Fruit fly (Drosophila melanogaster) whole organism, pupa: ENCODE measurements around the gene Muc68Ca.

ENCODE experiments used
- CG10348 ChIP-seq: fragments of 200-800 bp; sonication (Bioruptor generic); IDR thresholded peaks from 2 replicates; pipeline ENCODE4 v1.3.6; 2022; ENCODE audit warnings: missing biosample characterization, missing genetic modification characterization
- CG12605 ChIP-seq: fragments of 200-800 bp; sonication (Bioruptor generic); IDR thresholded peaks from 2 replicates; pipeline ENCODE4 v1.3.6; 2022; ENCODE audit warnings: missing biosample characterization, missing genetic modification characterization
- CG13204 ChIP-seq: fragments of 200-800 bp; sonication (Bioruptor generic); optimal IDR thresholded peaks from 2 replicates; lab custom pipeline; 2018; ENCODE audit warnings: missing biosample characterization, mild to moderate bottlenecking, missing genetic modification characterization, moderate library complexity
- CG14655 ChIP-seq: fragments of 200-800 bp; sonication (Bioruptor generic); optimal IDR thresholded peaks from 3 replicates; lab custom pipeline; 2017; ENCODE audit warnings: mild to moderate bottlenecking, missing biosample characterization, missing genetic modification reagents, missing genetic modification characterization
- CG15710 ChIP-seq: fragments of 200-800 bp; sonication (Bioruptor generic); optimal IDR thresholded peaks from 2 replicates; lab custom pipeline; 2018; ENCODE audit warnings: missing biosample characterization, mild to moderate bottlenecking, missing genetic modification characterization, moderate library complexity
- CG17806 ChIP-seq: fragments of 200-800 bp; sonication (Bioruptor generic); optimal IDR thresholded peaks from 2 replicates; lab custom pipeline; 2018; ENCODE audit warnings: missing biosample characterization, mild to moderate bottlenecking, missing genetic modification characterization, moderate library complexity
- CG32121 ChIP-seq: fragments of 200-800 bp; sonication (Bioruptor generic); IDR thresholded peaks from 2 replicates; pipeline ENCODE4 v1.3.6; 2022; ENCODE audit warnings: missing biosample characterization, missing genetic modification characterization
- CG34367 ChIP-seq: fragments of 200-800 bp; sonication (Bioruptor generic); optimal IDR thresholded peaks from 2 replicates; lab custom pipeline; 2018; ENCODE audit warnings: missing biosample characterization, mild to moderate bottlenecking, missing genetic modification characterization
- CG4496 ChIP-seq: fragments of 200-800 bp; sonication (Bioruptor generic); IDR thresholded peaks from 3 replicates; pipeline ENCODE4 v1.3.6; 2022; ENCODE audit warnings: missing biosample characterization, missing genetic modification characterization
- CG8159 ChIP-seq: fragments of 200-800 bp; sonication (Bioruptor generic); optimal IDR thresholded peaks from 3 replicates; lab custom pipeline; 2018; ENCODE audit warnings: missing biosample characterization, mild to moderate bottlenecking, missing genetic modification characterization, moderate library complexity
- CG8301 ChIP-seq: fragments of 200-800 bp; sonication (Bioruptor generic); optimal IDR thresholded peaks from 2 replicates; lab custom pipeline; 2018; ENCODE audit warnings: missing biosample characterization, mild to moderate bottlenecking, missing genetic modification characterization
- CG9948 ChIP-seq: fragments of 200-800 bp; sonication (Bioruptor generic); optimal IDR thresholded peaks from 2 replicates; lab custom pipeline; 2018; ENCODE audit warnings: missing biosample characterization, mild to moderate bottlenecking, missing genetic modification characterization, moderate library complexity
- D1 ChIP-seq: fragments of 200-800 bp; sonication (Bioruptor generic); optimal IDR thresholded peaks from 2 replicates; lab custom pipeline; 2018; ENCODE audit warnings: missing biosample characterization, mild to moderate bottlenecking, missing genetic modification characterization, moderate library complexity
- EcR ChIP-seq: fragments of 200-800 bp; sonication (Bioruptor generic); optimal IDR thresholded peaks from 3 replicates; lab custom pipeline; 2019; ENCODE audit warnings: missing biosample characterization, missing genetic modification characterization, mild to moderate bottlenecking, moderate library complexity, missing genetic modification reagents
- Ets98B ChIP-seq: fragments of 200-800 bp; sonication (Bioruptor generic); IDR thresholded peaks from 2 replicates; pipeline ENCODE4 v1.3.6; 2022; ENCODE audit warnings: missing biosample characterization, missing genetic modification characterization
- Pif1A ChIP-seq: fragments of 200-800 bp; sonication (Bioruptor generic); optimal IDR thresholded peaks from 3 replicates; lab custom pipeline; 2016; ENCODE audit warnings: missing biosample characterization, missing genetic modification characterization
- Pif1B ChIP-seq: fragments of 200-800 bp; sonication (Bioruptor generic); optimal IDR thresholded peaks from 3 replicates; lab custom pipeline; 2016; ENCODE audit warnings: missing biosample characterization, missing genetic modification characterization
- Snoo ChIP-seq: fragments of 200-800 bp; sonication (Bioruptor generic); optimal IDR thresholded peaks from 3 replicates; lab custom pipeline; 2017; ENCODE audit warnings: missing biosample characterization, mild to moderate bottlenecking, missing genetic modification characterization, inconsistent platforms
- fd96Ca ChIP-seq: fragments of 200-800 bp; sonication (Bioruptor generic); IDR thresholded peaks from 3 replicates; pipeline ENCODE4 v1.3.6; 2022; ENCODE audit warnings: missing biosample characterization, missing genetic modification characterization
- gl ChIP-seq: fragments of 200-800 bp; sonication (Bioruptor generic); optimal IDR thresholded peaks from 2 replicates; lab custom pipeline; 2018; ENCODE audit warnings: missing biosample characterization, mild to moderate bottlenecking, missing genetic modification characterization
- rn ChIP-seq: fragments of 200-800 bp; sonication (Bioruptor generic); IDR thresholded peaks from 2 replicates; pipeline ENCODE4 v1.3.6; 2022; ENCODE audit warnings: missing biosample characterization, missing genetic modification characterization

Gene Muc68Ca

dm6 chr3L:11602040-11602439, 17.9 kb downstream of the Muc68Ca start:
- TF ChIP-seq CG32121 (no peak), Snoo (tag; lab: Kevin White, UChicago) (no peak), CG12605 (no peak), CG13204 (GFP tag; lab: Kevin White, UChicago) (no peak), rn (GFP tag; lab: Robert Waterston, UW) (no peak), CG4496 (GFP tag; lab: Robert Waterston, UW) (no peak), CG14655 (GFP tag; lab: Kevin White, UChicago) (no peak), CG17806 (tag; lab: Kevin White, UChicago) (no peak), CG8301 (tag; lab: Kevin White, UChicago) (no peak)

- TF ChIP-seq CG4496 (GFP tag; lab: Robert Waterston, UW), result peak; percentile 44; the same call in 1 of the 3 replicates
- TF ChIP-seq Pif1A, result no peak
- TF ChIP-seq Ets98B (GFP tag; lab: Robert Waterston, UW), result 0 out of 2 replicates have a peak, but pooled peaks have one; percentile 8
- TF ChIP-seq CG13204 (GFP tag; lab: Kevin White, UChicago), result no peak
- peak; percentile 28; the same call in 1 of the 2 replicates for TF ChIP-seq CG32121
- TF ChIP-seq CG10348, result no peak
- TF ChIP-seq fd96Ca (GFP tag; lab: Robert Waterston, UW), result 0 out of 3 replicates have a peak, but pooled peaks have one; percentile 16
- no peak for TF ChIP-seq CG15710
These were observed 18.8 kb downstream of the Muc68Ca start for dm6 chr3L:11601133-11601532.

dm6 chr3L:11599965-11600420, 19.9 kb downstream of the Muc68Ca start, which contains the start of the genes CG14137 and CG46394:
Gene CG14137, minus strand, starts transcription at chr3L:11600065.
Gene CG46394, plus strand, starts transcription at chr3L:11600370.
- no peak for TF ChIP-seq CG12605
- no peak for TF ChIP-seq CG32121
- no peak for TF ChIP-seq CG8159 (tag; lab: Kevin White, UChicago)
- no peak for TF ChIP-seq rn (GFP tag; lab: Robert Waterston, UW)
- TF ChIP-seq CG17806 (tag; lab: Kevin White, UChicago), result no peak
- no peak for TF ChIP-seq gl (tag; lab: Kevin White, UChicago)
- TF ChIP-seq CG14655 (GFP tag; lab: Kevin White, UChicago), result no peak
- TF ChIP-seq CG13204 (GFP tag; lab: Kevin White, UChicago), result no peak
- no peak for TF ChIP-seq CG9948 (tag; lab: Kevin White, UChicago)

- TF ChIP-seq Pif1B (GFP tag; lab: Kevin White, UChicago), result peak; percentile 2
- no peak for TF ChIP-seq gl (tag; lab: Kevin White, UChicago)
- TF ChIP-seq fd96Ca (GFP tag; lab: Robert Waterston, UW), result no peak
- TF ChIP-seq CG34367, result peak; percentile 18
- peak; percentile 52 for TF ChIP-seq EcR (GFP tag; lab: Kevin White, UChicago)
- TF ChIP-seq CG15710, result peak; percentile 61
- TF ChIP-seq CG13204 (GFP tag; lab: Kevin White, UChicago), result peak; percentile 29
- no peak for TF ChIP-seq CG32121
- peak; percentile 18 for TF ChIP-seq CG14655 (GFP tag; lab: Kevin White, UChicago)
- TF ChIP-seq rn (GFP tag; lab: Robert Waterston, UW), result no peak
- peak; percentile 52 for TF ChIP-seq CG8159 (tag; lab: Kevin White, UChicago)
- no peak for TF ChIP-seq CG12605
- no peak for TF ChIP-seq CG8301 (tag; lab: Kevin White, UChicago)
- no peak for TF ChIP-seq D1 (tag; lab: Kevin White, UChicago)
- TF ChIP-seq Snoo (tag; lab: Kevin White, UChicago), result peak; percentile 22
- peak; percentile 34 for TF ChIP-seq CG17806 (tag; lab: Kevin White, UChicago)
- no peak for TF ChIP-seq CG10348
- no peak for TF ChIP-seq Ets98B (GFP tag; lab: Robert Waterston, UW)
- 0 out of 3 replicates have a peak, but pooled peaks have one; percentile 22 for TF ChIP-seq CG4496 (GFP tag; lab: Robert Waterston, UW)
- peak; percentile 38 for TF ChIP-seq CG9948 (tag; lab: Kevin White, UChicago)
- TF ChIP-seq Pif1A, result no peak
These were observed 20.6 kb downstream of the Muc68Ca start for dm6 chr3L:11599255-11599654.

dm6 chr3L:11596585-11597252, 23.2 kb downstream of the Muc68Ca start, which contains the start of gene CG7368:
Gene CG7368, plus strand, starts transcription at chr3L:11597202.
- peak; percentile 14 for TF ChIP-seq CG13204 (GFP tag; lab: Kevin White, UChicago)
- no peak for TF ChIP-seq EcR (GFP tag; lab: Kevin White, UChicago)
- TF ChIP-seq, all 21 proteins: peak for 1

- peak; percentile 3 for TF ChIP-seq Pif1B (GFP tag; lab: Kevin White, UChicago)
- peak; percentile 86 for TF ChIP-seq CG8159 (tag; lab: Kevin White, UChicago)
- TF ChIP-seq CG13204 (GFP tag; lab: Kevin White, UChicago), result no peak
- no peak for TF ChIP-seq Snoo (tag; lab: Kevin White, UChicago)
- TF ChIP-seq Pif1A, result no peak
- TF ChIP-seq Ets98B (GFP tag; lab: Robert Waterston, UW), result peak; percentile 28; the same call in 1 of the 2 replicates
- peak; percentile 35 for TF ChIP-seq CG14655 (GFP tag; lab: Kevin White, UChicago)
- no peak for TF ChIP-seq CG10348
- peak; percentile 55 for TF ChIP-seq CG4496 (GFP tag; lab: Robert Waterston, UW)
- peak; percentile 27 for TF ChIP-seq CG8301 (tag; lab: Kevin White, UChicago)
- TF ChIP-seq CG34367, result peak; percentile 23
- peak; percentile 46 for TF ChIP-seq CG15710
- TF ChIP-seq CG9948 (tag; lab: Kevin White, UChicago), result peak; percentile 40
- TF ChIP-seq CG32121, result peak; percentile 61
- peak; percentile 35 for TF ChIP-seq CG17806 (tag; lab: Kevin White, UChicago)
- no peak for TF ChIP-seq EcR (GFP tag; lab: Kevin White, UChicago)
These were observed 26.1 kb downstream of the Muc68Ca start for dm6 chr3L:11593778-11594177.
